Fruit fly (Drosophila melanogaster) whole organism, embryonic: ENCODE data around the gene CG33966.

Source experiments
- Antp ChIP-seq: fragments of 200-800 bp; sonication (Bioruptor generic); optimal IDR thresholded peaks from 3 replicates; lab custom pipeline; 2016; ENCODE audit warnings: missing biosample characterization, missing genetic modification characterization
- CG11456 ChIP-seq: fragments of 200-800 bp; sonication (Bioruptor generic); IDR thresholded peaks from 3 replicates; pipeline ENCODE4 v1.3.6; 2022; ENCODE audit warnings: missing biosample characterization, missing genetic modification characterization
- CG12299 ChIP-seq: fragments of 200-800 bp; sonication (Bioruptor generic); optimal IDR thresholded peaks from 2 replicates; lab custom pipeline; 2018; ENCODE audit warnings: missing biosample characterization, mild to moderate bottlenecking, missing genetic modification characterization
- CG13296 ChIP-seq: fragments of 200-800 bp; sonication (Bioruptor generic); optimal IDR thresholded peaks from 3 replicates; lab custom pipeline; 2018; ENCODE audit warnings: missing biosample characterization, mild to moderate bottlenecking, missing genetic modification characterization
- CG14667 ChIP-seq: fragments of 200-800 bp; sonication (Bioruptor generic); IDR thresholded peaks from 2 replicates; pipeline ENCODE4 v1.3.6; 2022; ENCODE audit warnings: missing biosample characterization, missing genetic modification characterization
- CG16815 ChIP-seq: fragments of 200-800 bp; sonication (Bioruptor generic); optimal IDR thresholded peaks from 3 replicates; lab custom pipeline; 2017; ENCODE audit warnings: missing biosample characterization, mild to moderate bottlenecking, missing genetic modification characterization
- CG17385 ChIP-seq: fragments of 200-800 bp; sonication (Bioruptor generic); optimal IDR thresholded peaks from 3 replicates; lab custom pipeline; 2018; ENCODE audit warnings: missing biosample characterization, mild to moderate bottlenecking, missing genetic modification characterization
- CG32767 ChIP-seq: fragments of 200-800 bp; sonication (Bioruptor generic); IDR thresholded peaks from 2 replicates; pipeline ENCODE4 v1.3.6; 2022; ENCODE audit warnings: missing biosample characterization, missing genetic modification characterization
- CG34376 ChIP-seq: fragments of 200-800 bp; sonication (Bioruptor generic); optimal IDR thresholded peaks from 2 replicates; lab custom pipeline; 2018; ENCODE audit warnings: missing biosample characterization, mild to moderate bottlenecking, missing genetic modification characterization
- CG4360 ChIP-seq: fragments of 200-800 bp; sonication (Bioruptor generic); IDR thresholded peaks from 2 replicates; pipeline ENCODE4 v1.3.6; 2022; ENCODE audit warnings: missing biosample characterization, missing genetic modification characterization
- CG4617 ChIP-seq: fragments of 200-800 bp; sonication (Bioruptor generic); optimal IDR thresholded peaks from 3 replicates; lab custom pipeline; 2016; ENCODE audit warnings: missing biosample characterization, missing genetic modification characterization, borderline replicate concordance
- CG4820 ChIP-seq: fragments of 200-800 bp; sonication (Bioruptor generic); optimal IDR thresholded peaks from 3 replicates; lab custom pipeline; 2016; ENCODE audit warnings: missing biosample characterization, missing genetic modification characterization
- CG8765 ChIP-seq: fragments of 200-800 bp; sonication (Bioruptor generic); IDR thresholded peaks from 2 replicates; pipeline ENCODE4 v1.3.6; 2022; ENCODE audit warnings: missing biosample characterization, missing genetic modification characterization
- CG9876 ChIP-seq: fragments of 200-800 bp; sonication (Bioruptor generic); optimal IDR thresholded peaks from 2 replicates; lab custom pipeline; 2016; ENCODE audit warnings: missing biosample characterization, missing genetic modification characterization
- CG9932 ChIP-seq: fragments of 200-800 bp; sonication (Bioruptor generic); IDR thresholded peaks from 2 replicates; pipeline ENCODE4 v1.3.6; 2022; ENCODE audit warnings: missing biosample characterization, missing genetic modification characterization
- Chrac-16 ChIP-seq: fragments of 200-800 bp; sonication (Bioruptor generic); optimal IDR thresholded peaks from 3 replicates; lab custom pipeline; 2016; ENCODE audit warnings: missing biosample characterization, missing genetic modification characterization
- CrebB ChIP-seq: fragments of 200-800 bp; sonication (Bioruptor generic); optimal IDR thresholded peaks from 3 replicates; lab custom pipeline; 2018; ENCODE audit warnings: missing biosample characterization, mild to moderate bottlenecking, missing genetic modification characterization
- D19B ChIP-seq: fragments of 200-800 bp; sonication (Bioruptor generic); optimal IDR thresholded peaks from 2 replicates; lab custom pipeline; 2017; ENCODE audit warnings: missing biosample characterization, mild to moderate bottlenecking, missing genetic modification characterization
- Eip74EF ChIP-seq, 2 experiments: fragments of 200-800 bp in 1 of 2; fragments of >200 bp in 1 of 2; sonication (Bioruptor generic) in 1 of 2; optimal IDR thresholded peaks; 2 replicates each; lab custom pipeline; 2017 to 2019; ENCODE audit warnings: missing biosample characterization in 2 of 2, missing genetic modification characterization in 2 of 2, mild to moderate bottlenecking in 1 of 2, moderate library complexity in 1 of 2
- Fer1 ChIP-seq: fragments of 200-800 bp; sonication (Bioruptor generic); optimal IDR thresholded peaks from 2 replicates; lab custom pipeline; 2017; ENCODE audit warnings: missing biosample characterization, mild to moderate bottlenecking, missing genetic modification characterization
- Fer2 ChIP-seq: fragments of 200-800 bp; sonication (Bioruptor generic); optimal IDR thresholded peaks from 2 replicates; lab custom pipeline; 2018; ENCODE audit warnings: missing biosample characterization, mild to moderate bottlenecking, missing genetic modification characterization, moderate library complexity
- GATAe ChIP-seq: fragments of 200-800 bp; sonication (Bioruptor generic); conservative IDR thresholded peaks from 2 replicates; pipeline ENCODE4 v1.3.6; 2022; ENCODE audit warnings: missing biosample characterization, missing genetic modification characterization
- Gug ChIP-seq: fragments of 200-800 bp; sonication (Bioruptor generic); IDR thresholded peaks from 4 replicates; pipeline ENCODE4 v1.3.6; 2022; ENCODE audit warnings: missing biosample characterization, missing genetic modification characterization
- Lhr ChIP-seq: fragments of 200-800 bp; sonication (Bioruptor generic); optimal IDR thresholded peaks from 3 replicates; lab custom pipeline; 2017; ENCODE audit warnings: mild to moderate bottlenecking, missing biosample characterization, missing genetic modification reagents, missing genetic modification characterization
- Med ChIP-seq: fragments of 200-800 bp; sonication (Bioruptor generic); peaks from one replicate; lab custom pipeline; 2016; ENCODE audit warnings: missing biosample characterization, missing genetic modification characterization, mild to moderate bottlenecking, inconsistent platforms, moderate library complexity
- Rfx ChIP-seq: fragments of 200-800 bp; sonication (Bioruptor generic); IDR thresholded peaks from 2 replicates; pipeline ENCODE4 v1.3.6; 2022; ENCODE audit warnings: missing biosample characterization, missing genetic modification characterization
- Side ChIP-seq: fragments of 200-800 bp; sonication (Bioruptor generic); optimal IDR thresholded peaks from 2 replicates; lab custom pipeline; 2016; ENCODE audit warnings: missing biosample characterization, missing genetic modification characterization
- Spps ChIP-seq: fragments of 200-800 bp; sonication (Bioruptor generic); optimal IDR thresholded peaks from 2 replicates; lab custom pipeline; 2018; ENCODE audit warnings: missing biosample characterization, mild to moderate bottlenecking, missing genetic modification characterization
- Sry-δ ChIP-seq: fragments of 200-800 bp; sonication (Bioruptor generic); optimal IDR thresholded peaks from 2 replicates; lab custom pipeline; 2016; ENCODE audit warnings: missing biosample characterization, missing genetic modification characterization
- Trl ChIP-seq, 3 experiments: fragments of >200 bp in 2 of 3; fragments of 200-800 bp in 1 of 3; sonication (Bioruptor generic) in 1 of 3; optimal IDR thresholded peaks; 2 replicates in 1 of 3; 3 replicates in 2 of 3; lab custom pipeline; 2016 to 2017; ENCODE audit warnings: missing biosample characterization in 1 of 3, missing genetic modification characterization in 1 of 3
- ap ChIP-seq: fragments of 200-800 bp; sonication (Bioruptor generic); IDR thresholded peaks from 2 replicates; pipeline ENCODE4 v1.3.6; 2022; ENCODE audit warnings: missing biosample characterization, missing genetic modification characterization
- cas ChIP-seq: fragments of 200-800 bp; sonication (Bioruptor generic); IDR thresholded peaks from 2 replicates; pipeline ENCODE4 v1.3.6; 2022; ENCODE audit warnings: missing biosample characterization, missing genetic modification characterization
- chn ChIP-seq: fragments of 200-800 bp; sonication (Bioruptor generic); optimal IDR thresholded peaks from 2 replicates; lab custom pipeline; 2016; ENCODE audit warnings: missing biosample characterization, missing genetic modification characterization
- crc ChIP-seq: fragments of 200-800 bp; sonication (Bioruptor generic); optimal IDR thresholded peaks from 2 replicates; lab custom pipeline; 2016; ENCODE audit warnings: missing biosample characterization, missing genetic modification characterization
- dan ChIP-seq: fragments of 200-800 bp; sonication (Bioruptor generic); IDR thresholded peaks from 2 replicates; pipeline ENCODE4 v1.3.6; 2022; ENCODE audit warnings: missing biosample characterization, missing genetic modification characterization
- dpn ChIP-seq, 2 experiments: fragments of 200-800 bp; sonication (Bioruptor generic); optimal IDR thresholded peaks; 3 replicates each; lab custom pipeline; 2016; ENCODE audit warnings: missing biosample characterization in 2 of 2, missing genetic modification characterization in 2 of 2
- fd96Cb ChIP-seq: fragments of 200-800 bp; sonication (Bioruptor generic); optimal IDR thresholded peaks from 2 replicates; lab custom pipeline; 2018; ENCODE audit warnings: missing biosample characterization, mild to moderate bottlenecking, missing genetic modification characterization, moderate library complexity
- ham ChIP-seq: fragments of 200-800 bp; sonication (Bioruptor generic); IDR thresholded peaks from 2 replicates; pipeline ENCODE4 v1.3.6; 2022; ENCODE audit warnings: missing biosample characterization, missing genetic modification characterization
- her ChIP-seq: fragments of 200-800 bp; sonication (Bioruptor generic); optimal IDR thresholded peaks from 2 replicates; lab custom pipeline; 2016; ENCODE audit warnings: missing biosample characterization, missing genetic modification characterization
- hth ChIP-seq: fragments of >200 bp; optimal IDR thresholded peaks from 2 replicates; lab custom pipeline; 2017; ENCODE audit warnings: inconsistent platforms
- luna ChIP-seq: fragments of 200-800 bp; sonication (Bioruptor generic); optimal IDR thresholded peaks from 2 replicates; lab custom pipeline; 2016; ENCODE audit warnings: missing biosample characterization, missing genetic modification characterization
- org-1 ChIP-seq: fragments of 200-800 bp; sonication (Bioruptor generic); optimal IDR thresholded peaks from 2 replicates; lab custom pipeline; 2017; ENCODE audit warnings: missing biosample characterization, missing genetic modification characterization
- phol ChIP-seq: fragments of 200-800 bp; sonication (Bioruptor generic); optimal IDR thresholded peaks from 3 replicates; lab custom pipeline; 2018; ENCODE audit warnings: missing biosample characterization, mild to moderate bottlenecking, missing genetic modification characterization, moderate library complexity
- row ChIP-seq: fragments of 200-800 bp; sonication (Bioruptor generic); IDR thresholded peaks from 3 replicates; pipeline ENCODE4 v1.3.6; 2022; ENCODE audit warnings: missing biosample characterization, missing genetic modification characterization
- sc ChIP-seq, 3 experiments: fragments of >200 bp in 2 of 3; fragments of 200-800 bp in 1 of 3; sonication (Bioruptor generic) in 1 of 3; optimal IDR thresholded peaks; 2 replicates in 2 of 3; 3 replicates in 1 of 3; lab custom pipeline; 2017; ENCODE audit warnings: mild to moderate bottlenecking in 1 of 3, missing biosample characterization in 1 of 3, missing genetic modification characterization in 1 of 3, missing genetic modification reagents in 1 of 3
- slp2 ChIP-seq: fragments of 200-800 bp; sonication (Bioruptor generic); optimal IDR thresholded peaks from 2 replicates; lab custom pipeline; 2016; ENCODE audit warnings: missing biosample characterization, missing genetic modification characterization
- sna ChIP-seq: fragments of 200-800 bp; sonication (Bioruptor generic); IDR thresholded peaks from 2 replicates; pipeline ENCODE4 v1.3.6; 2022; ENCODE audit warnings: missing biosample characterization, missing genetic modification characterization; ENCODE audit not compliant: partially characterized antibody
- so ChIP-seq: fragments of 200-800 bp; sonication (Bioruptor generic); IDR thresholded peaks from 3 replicates; pipeline ENCODE4 v1.3.6; 2022; ENCODE audit warnings: missing biosample characterization, missing genetic modification characterization
- tx ChIP-seq: fragments of 200-800 bp; sonication (Bioruptor generic); optimal IDR thresholded peaks from 2 replicates; lab custom pipeline; 2016; ENCODE audit warnings: missing biosample characterization, missing genetic modification characterization

CG33966 gene

DNA sequence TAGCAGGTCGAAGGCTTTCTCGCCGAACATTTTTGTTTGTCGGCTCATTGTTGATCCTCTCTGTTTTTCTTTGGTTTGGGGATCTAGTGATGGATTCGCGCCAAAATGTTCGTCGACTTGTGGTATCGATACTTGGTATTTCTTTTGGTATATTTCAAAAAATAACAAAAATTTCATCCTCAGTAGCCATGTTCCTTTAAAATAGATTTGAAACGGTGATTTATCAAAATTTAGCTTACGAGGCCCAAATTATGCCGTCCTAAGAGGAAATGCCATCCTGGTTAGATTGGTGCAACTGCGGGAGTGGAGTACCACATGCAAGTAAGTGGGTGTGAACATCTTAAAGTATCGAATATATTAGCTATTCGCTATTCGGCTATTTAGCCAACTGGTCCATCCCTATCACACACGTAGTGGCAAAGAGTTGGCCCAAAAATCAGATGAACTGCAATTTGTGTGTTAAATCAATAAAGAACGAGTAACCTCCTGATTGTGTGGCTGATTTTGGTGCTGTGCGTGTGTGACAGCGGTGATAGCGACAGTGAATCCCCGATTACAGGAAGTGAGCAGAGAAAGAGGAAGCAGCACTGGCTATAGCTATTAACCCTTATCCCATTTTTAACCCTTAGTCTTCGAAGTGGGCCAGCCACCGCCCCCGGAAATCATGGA is 13.8 kb downstream of the CG33966 start, which contains the start of the genes Psf1 and Sac1 (continued):
- TF ChIP-seq CG4617 (GFP tag; lab: Kevin White, UChicago), result peak; percentile 94
- TF ChIP-seq Antp, result peak; percentile 72
- no peak for TF ChIP-seq CG4360 (GFP tag; lab: Robert Waterston, UW)
- no peak for TF ChIP-seq luna
- TF ChIP-seq her, result no peak
- TF ChIP-seq CG32767, result no peak
- peak; percentile 88 for TF ChIP-seq Med
- peak; percentile 17 for TF ChIP-seq slp2 (GFP tag; lab: Kevin White, UChicago)
- no peak for TF ChIP-seq ham (GFP tag; lab: Robert Waterston, UW)
- TF ChIP-seq dpn (GFP tag; optimal IDR thresholded peaks at IDR 0.05; lab: Kevin White, UChicago), result peak; percentile 37 to 59
- peak; percentile 29; the same call in 1 of the 4 replicates for TF ChIP-seq Gug (GFP tag; lab: Robert Waterston, UW)
- TF ChIP-seq Fer1 (GFP tag; lab: Kevin White, UChicago), result no peak
- TF ChIP-seq Chrac-16 (GFP tag; lab: Kevin White, UChicago), result peak; percentile 51
- TF ChIP-seq tx (GFP tag; lab: Kevin White, UChicago), result peak; percentile 62
- no peak for TF ChIP-seq CG14667
- no peak for TF ChIP-seq sc (optimal IDR thresholded peaks at IDR 0.05; lab: Kevin White, UChicago)
- TF ChIP-seq sc (GFP tag; optimal IDR thresholded peaks at IDR 0.05; lab: Kevin White, UChicago), result no peak
- TF ChIP-seq Eip74EF (GFP tag; optimal IDR thresholded peaks at IDR 0.05; lab: Kevin White, UChicago), result no peak
- TF ChIP-seq Lhr (GFP tag; lab: Kevin White, UChicago), result peak; percentile 71
- TF ChIP-seq CG8765 (GFP tag; lab: Robert Waterston, UW), result 0 out of 2 replicates have a peak, but pooled peaks have one; percentile 36
- peak; percentile 98 for TF ChIP-seq Sry-δ (GFP tag; lab: Kevin White, UChicago)
- no peak for TF ChIP-seq ap (GFP tag; lab: Robert Waterston, UW)
- TF ChIP-seq fd96Cb (tag; lab: Kevin White, UChicago), result no peak
- no peak for TF ChIP-seq Side (GFP tag; lab: Kevin White, UChicago)
- peak; percentile 36 for TF ChIP-seq CG4820
- TF ChIP-seq Fer2 (tag; lab: Kevin White, UChicago), result no peak
- no peak for TF ChIP-seq CG34376 (GFP tag; lab: Kevin White, UChicago)
- TF ChIP-seq phol (tag; lab: Kevin White, UChicago), result peak; percentile 76
- no peak for TF ChIP-seq CrebB (tag; lab: Kevin White, UChicago)
- no peak for TF ChIP-seq org-1
- peak; percentile 68; the same call in 1 of the 2 replicates for TF ChIP-seq CG9932 (GFP tag; lab: Robert Waterston, UW)
- TF ChIP-seq chn (GFP tag; lab: Kevin White, UChicago), result peak; percentile 18
- peak; percentile 5 for TF ChIP-seq CG16815
- TF ChIP-seq CG17385, result peak; percentile 79
- peak; percentile 60; the same call in 1 of the 2 replicates for TF ChIP-seq Rfx
- no peak for TF ChIP-seq dan (GFP tag; lab: Robert Waterston, UW)
- peak; percentile 7 for TF ChIP-seq crc (GFP tag; lab: Kevin White, UChicago)
- no peak for TF ChIP-seq Trl (optimal IDR thresholded peaks at IDR 0.05; lab: Kevin White, UChicago)
- TF ChIP-seq Trl (GFP tag; optimal IDR thresholded peaks at IDR 0.05; lab: Kevin White, UChicago), result peak; percentile 18
- peak; percentile 86 for TF ChIP-seq sna
- TF ChIP-seq CG11456, result peak; percentile 34; the same call in 1 of the 3 replicates
- TF ChIP-seq CG12299 (tag; lab: Kevin White, UChicago), result no peak
- no peak for TF ChIP-seq GATAe (GFP tag; lab: Robert Waterston, UW)
- TF ChIP-seq CG13296 (GFP tag; lab: Kevin White, UChicago), result peak; percentile 4
- no peak for TF ChIP-seq D19B
- no peak for TF ChIP-seq Spps (tag; lab: Kevin White, UChicago)
- peak; percentile 24 for TF ChIP-seq CG9876 (GFP tag; lab: Kevin White, UChicago)
- peak; percentile 92 for TF ChIP-seq row (GFP tag; lab: Robert Waterston, UW)
- TF ChIP-seq hth (lab: Kevin White, UChicago), result no peak
- 0 out of 2 replicates have a peak, but pooled peaks have one; percentile 32 for TF ChIP-seq cas (GFP tag; lab: Robert Waterston, UW)
- TF ChIP-seq so (GFP tag; lab: Robert Waterston, UW), result 0 out of 3 replicates have a peak, but pooled peaks have one; percentile 12
